Worm (Caenorhabditis elegans): Measurements from ENCODE around the gene F57G12.1.

Gene F57G12.1

ce11 chrX:12173989-12174388 lies 2.5 kb upstream of the F57G12.1 start:
- no peak for TF ChIP-seq scrt-1 (GFP tag; IDR thresholded peaks at IDR 0.05)
- no peak for TF ChIP-seq hmbx-1 (tag; optimal IDR thresholded peaks at IDR 0.05)
- no peak for TF ChIP-seq aly-1 (tag; optimal IDR thresholded peaks at IDR 0.05)
- no peak for TF ChIP-seq hnd-1 (tag; optimal IDR thresholded peaks at IDR 0.05)
- TF ChIP-seq ceh-13 (GFP tag; optimal IDR thresholded peaks at IDR 0.05): no peak
- no peak for TF ChIP-seq ama-1 (optimal IDR thresholded peaks at IDR 0.05)
- no peak for TF ChIP-seq flt-1 (GFP tag; IDR thresholded peaks at IDR 0.05)
- no peak for TF ChIP-seq sea-1 (GFP tag; conservative IDR thresholded peaks at IDR 0.05)
- no peak for TF ChIP-seq ets-7 (tag; optimal IDR thresholded peaks at IDR 0.05)
- TF ChIP-seq tbx-11 (GFP tag; IDR thresholded peaks at IDR 0.05): no peak

- TF ChIP-seq sea-1 (GFP tag; conservative IDR thresholded peaks at IDR 0.05): no peak
- no peak for TF ChIP-seq hnd-1 (tag; optimal IDR thresholded peaks at IDR 0.05)
- TF ChIP-seq pes-1 (GFP tag; IDR thresholded peaks at IDR 0.05): no peak
- TF ChIP-seq hmbx-1 (tag; optimal IDR thresholded peaks at IDR 0.05): no peak
- TF ChIP-seq flt-1 (GFP tag; IDR thresholded peaks at IDR 0.05): no peak
- TF ChIP-seq scrt-1 (GFP tag; IDR thresholded peaks at IDR 0.05): no peak
- no peak for TF ChIP-seq ceh-13 (GFP tag; optimal IDR thresholded peaks at IDR 0.05)
- no peak for TF ChIP-seq tbx-37 (GFP tag; conservative IDR thresholded peaks at IDR 0.05)
- TF ChIP-seq hmg-4 (GFP tag; optimal IDR thresholded peaks at IDR 0.05): no peak
- no peak for TF ChIP-seq ets-7 (tag; optimal IDR thresholded peaks at IDR 0.05)
- TF ChIP-seq ceh-36 (tag; optimal IDR thresholded peaks at IDR 0.05): no peak
- no peak for TF ChIP-seq tbx-11 (GFP tag; IDR thresholded peaks at IDR 0.05)
- no peak for TF ChIP-seq aly-1 (tag; optimal IDR thresholded peaks at IDR 0.05)
- no peak for TF ChIP-seq F13C5.2 (tag; optimal IDR thresholded peaks at IDR 0.05)
- TF ChIP-seq tra-4 (tag; optimal IDR thresholded peaks at IDR 0.05): no peak
- TF ChIP-seq ama-1 (optimal IDR thresholded peaks at IDR 0.05): no peak
These were observed 1.1 kb upstream of the F57G12.1 start for ce11 chrX:12172482-12173134.

- TF ChIP-seq B0310.2 (tag; optimal IDR thresholded peaks at IDR 0.05): no peak
- TF ChIP-seq aly-1 (tag; optimal IDR thresholded peaks at IDR 0.05): no peak
- no peak for TF ChIP-seq F13C5.2 (tag; optimal IDR thresholded peaks at IDR 0.05)
- TF ChIP-seq ama-1 (optimal IDR thresholded peaks at IDR 0.05): peak; percentile 38
- TF ChIP-seq hnd-1 (tag; optimal IDR thresholded peaks at IDR 0.05): no peak
- no peak for TF ChIP-seq ets-7 (tag; optimal IDR thresholded peaks at IDR 0.05)
- no peak for TF ChIP-seq pes-1 (GFP tag; IDR thresholded peaks at IDR 0.05)
- TF ChIP-seq ceh-13 (GFP tag; optimal IDR thresholded peaks at IDR 0.05): no peak
These were observed 2.1 kb downstream of the F57G12.1 start for ce11 chrX:12169390-12169789.

ce11 chrX:12168765-12169164 lies 2.7 kb downstream of the F57G12.1 start:
- TF ChIP-seq hnd-1 (tag; optimal IDR thresholded peaks at IDR 0.05): no peak
- TF ChIP-seq hmg-4 (GFP tag; optimal IDR thresholded peaks at IDR 0.05): no peak
- TF ChIP-seq ama-1 (optimal IDR thresholded peaks at IDR 0.05): peak; percentile 5

- TF ChIP-seq scrt-1 (GFP tag; IDR thresholded peaks at IDR 0.05) (no peak), ama-1 (optimal IDR thresholded peaks at IDR 0.05) (no peak), ceh-13 (GFP tag; optimal IDR thresholded peaks at IDR 0.05) (no peak), aly-1 (tag; optimal IDR thresholded peaks at IDR 0.05) (no peak), ceh-36 (tag; optimal IDR thresholded peaks at IDR 0.05) (no peak), F13C5.2 (tag; optimal IDR thresholded peaks at IDR 0.05) (no peak), flt-1 (GFP tag; IDR thresholded peaks at IDR 0.05) (no peak), ets-7 (tag; optimal IDR thresholded peaks at IDR 0.05) (no peak), sea-1 (GFP tag; conservative IDR thresholded peaks at IDR 0.05) (no peak), hmbx-1 (tag; optimal IDR thresholded peaks at IDR 0.05) (no peak), tbx-37 (GFP tag; conservative IDR thresholded peaks at IDR 0.05) (no peak), hnd-1 (tag; optimal IDR thresholded peaks at IDR 0.05) (no peak)
These were observed 3.7 kb downstream of the F57G12.1 start for ce11 chrX:12167632-12168377.

ce11 chrX:12164943-12165342 lies 6.5 kb downstream of the F57G12.1 start:
- TF ChIP-seq sea-1 (GFP tag; conservative IDR thresholded peaks at IDR 0.05) (no peak), flt-1 (GFP tag; IDR thresholded peaks at IDR 0.05) (no peak)

- TF ChIP-seq hmbx-1 (tag; optimal IDR thresholded peaks at IDR 0.05) (no peak), tbx-11 (GFP tag; IDR thresholded peaks at IDR 0.05) (no peak), aly-1 (tag; optimal IDR thresholded peaks at IDR 0.05) (no peak)
These were observed 7.4 kb downstream of the F57G12.1 start for ce11 chrX:12164047-12164446.

ce11 chrX:12162659-12163058 lies 8.8 kb downstream of the F57G12.1 start:
- TF ChIP-seq scrt-1 (GFP tag; IDR thresholded peaks at IDR 0.05) (no peak), tra-4 (tag; optimal IDR thresholded peaks at IDR 0.05) (no peak), B0310.2 (tag; optimal IDR thresholded peaks at IDR 0.05) (no peak), ets-7 (tag; optimal IDR thresholded peaks at IDR 0.05) (no peak), hnd-1 (tag; optimal IDR thresholded peaks at IDR 0.05) (no peak), tbx-11 (GFP tag; IDR thresholded peaks at IDR 0.05) (no peak), ceh-36 (tag; optimal IDR thresholded peaks at IDR 0.05) (no peak), hmg-4 (GFP tag; optimal IDR thresholded peaks at IDR 0.05) (no peak), aly-1 (tag; optimal IDR thresholded peaks at IDR 0.05) (no peak), pes-1 (GFP tag; IDR thresholded peaks at IDR 0.05) (no peak), sea-1 (GFP tag; conservative IDR thresholded peaks at IDR 0.05) (no peak), ceh-13 (GFP tag; optimal IDR thresholded peaks at IDR 0.05) (no peak), ama-1 (optimal IDR thresholded peaks at IDR 0.05) (no peak), flt-1 (GFP tag; IDR thresholded peaks at IDR 0.05) (no peak), hmbx-1 (tag; optimal IDR thresholded peaks at IDR 0.05) (no peak)

All from whole organism, early embryonic.